Fruit fly (Drosophila melanogaster) whole organism, adult: ENCODE results near the gene CG10877.

Experiments
- CG11617 ChIP-seq: fragments of 200-800 bp; sonication (Bioruptor generic); optimal IDR thresholded peaks from 2 replicates; lab custom pipeline; 2017; ENCODE audit warnings: mild to moderate bottlenecking, missing biosample characterization, missing genetic modification reagents, missing genetic modification characterization
- CG12768 ChIP-seq: fragments of 200-800 bp; sonication (Bioruptor generic); optimal IDR thresholded peaks from 2 replicates; lab custom pipeline; 2017; ENCODE audit warnings: missing biosample characterization, missing genetic modification characterization, mild to moderate bottlenecking, moderate library complexity, missing genetic modification reagents
- CG14711 ChIP-seq: fragments of 200-800 bp; sonication (Bioruptor generic); optimal IDR thresholded peaks from 2 replicates; lab custom pipeline; 2018; ENCODE audit warnings: missing biosample characterization, mild to moderate bottlenecking, missing genetic modification characterization, moderate library complexity
- CG1620 ChIP-seq: fragments of 200-800 bp; sonication (Bioruptor generic); optimal IDR thresholded peaks from 2 replicates; lab custom pipeline; 2016; ENCODE audit warnings: missing biosample characterization, missing genetic modification characterization
- CG33017 ChIP-seq: fragments of 200-800 bp; sonication (Bioruptor generic); optimal IDR thresholded peaks from 2 replicates; lab custom pipeline; 2018; ENCODE audit warnings: missing biosample characterization, mild to moderate bottlenecking, missing genetic modification characterization, moderate library complexity
- CG5204 ChIP-seq: fragments of 200-800 bp; sonication (Bioruptor generic); optimal IDR thresholded peaks from 2 replicates; lab custom pipeline; 2016; ENCODE audit warnings: missing biosample characterization, missing genetic modification characterization
- CG7045 ChIP-seq: fragments of 200-800 bp; sonication (Bioruptor generic); optimal IDR thresholded peaks from 2 replicates; lab custom pipeline; 2017; ENCODE audit warnings: missing biosample characterization, mild to moderate bottlenecking, missing genetic modification characterization
- CG7101 ChIP-seq: fragments of 200-800 bp; sonication (Bioruptor generic); optimal IDR thresholded peaks from 2 replicates; lab custom pipeline; 2018; ENCODE audit warnings: missing biosample characterization, mild to moderate bottlenecking, missing genetic modification characterization, moderate library complexity
- Clk ChIP-seq: fragments of 200-800 bp; sonication (Bioruptor generic); optimal IDR thresholded peaks from 2 replicates; lab custom pipeline; 2017; ENCODE audit warnings: missing biosample characterization, missing genetic modification characterization
- Crg-1 ChIP-seq: fragments of 200-800 bp; sonication (Bioruptor generic); optimal IDR thresholded peaks from 2 replicates; lab custom pipeline; 2016; ENCODE audit warnings: missing biosample characterization, missing genetic modification characterization
- Hr96 ChIP-seq: fragments of 200-800 bp; sonication (Bioruptor generic); optimal IDR thresholded peaks from 2 replicates; lab custom pipeline; 2016; ENCODE audit warnings: missing biosample characterization, missing genetic modification characterization
- Mnt ChIP-seq: fragments of 200-800 bp; sonication (Bioruptor generic); optimal IDR thresholded peaks from 2 replicates; lab custom pipeline; 2016; ENCODE audit warnings: missing biosample characterization, mild to moderate bottlenecking, missing genetic modification characterization
- bab1 ChIP-seq: fragments of 200-800 bp; sonication (Bioruptor generic); optimal IDR thresholded peaks from 3 replicates; lab custom pipeline; 2019; ENCODE audit warnings: missing biosample characterization, mild to moderate bottlenecking, missing genetic modification characterization, moderate library complexity
- cic ChIP-seq: fragments of 200-800 bp; sonication (Bioruptor generic); optimal IDR thresholded peaks from 2 replicates; lab custom pipeline; 2017; ENCODE audit warnings: missing biosample characterization, mild to moderate bottlenecking, missing genetic modification characterization, moderate library complexity
- cnc ChIP-seq, 2 experiments: fragments of >200 bp; optimal IDR thresholded peaks; 2 replicates each; lab custom pipeline; 2017
- kay ChIP-seq: fragments of 200-800 bp; sonication (Bioruptor generic); peaks from one replicate; lab custom pipeline; 2016; ENCODE audit warnings: missing biosample characterization, missing genetic modification characterization, borderline replicate concordance
- ovo ChIP-seq: fragments of 200-800 bp; sonication (Bioruptor generic); optimal IDR thresholded peaks from 2 replicates; lab custom pipeline; 2016; ENCODE audit warnings: missing biosample characterization, missing genetic modification characterization
- pad ChIP-seq: fragments of 200-800 bp; sonication (Bioruptor generic); optimal IDR thresholded peaks from 3 replicates; lab custom pipeline; 2017; ENCODE audit warnings: missing biosample characterization, missing genetic modification characterization, mild to moderate bottlenecking, moderate library complexity, missing genetic modification reagents
- tj ChIP-seq: fragments of 200-800 bp; sonication (Bioruptor generic); optimal IDR thresholded peaks from 3 replicates; lab custom pipeline; 2017; ENCODE audit warnings: missing biosample characterization, mild to moderate bottlenecking, missing genetic modification characterization, moderate library complexity
- toe ChIP-seq: fragments of 200-800 bp; sonication (Bioruptor generic); optimal IDR thresholded peaks from 2 replicates; lab custom pipeline; 2016; ENCODE audit warnings: missing biosample characterization, missing genetic modification characterization

The CG10877 gene

dm6 chr3R:20567507-20568222 is 3.8 kb upstream of the CG10877 start:
- TF ChIP-seq toe, result no peak
- no peak for TF ChIP-seq Hr96
- no peak for TF ChIP-seq Crg-1
- TF ChIP-seq Clk (GFP tag; lab: Kevin White, UChicago), result no peak
- no peak for TF ChIP-seq tj (GFP tag; lab: Kevin White, UChicago)

- TF ChIP-seq tj (GFP tag; lab: Kevin White, UChicago) (peak; percentile 42), cnc (optimal IDR thresholded peaks at IDR 0.05; lab: Kevin White, UChicago) (no peak)
Observed at dm6 chr3R:20565546-20565948, 1.7 kb upstream of the CG10877 start.

dm6 chr3R:20560668-20561226 is 3.1 kb downstream of the CG10877 start, which contains the start of gene CG5191:
Gene CG5191 (plus strand): TSS chr3R:20560865.
- peak; percentile 19 for TF ChIP-seq CG12768 (GFP tag; lab: Kevin White, UChicago)
- peak; percentile 18 for TF ChIP-seq CG11617 (GFP tag; lab: Kevin White, UChicago)
- peak; percentile 59 for TF ChIP-seq ovo (GFP tag; lab: Kevin White, UChicago)
- no peak for TF ChIP-seq CG1620 (GFP tag; lab: Kevin White, UChicago)
- TF ChIP-seq CG33017 (tag; lab: Kevin White, UChicago), result no peak

- TF ChIP-seq Hr96 (peak; percentile 11), CG11617 (GFP tag; lab: Kevin White, UChicago) (peak; percentile 5), CG7101 (tag; lab: Kevin White, UChicago) (no peak), toe (no peak), kay (GFP tag; lab: Kevin White, UChicago) (peak; percentile 83), CG12768 (GFP tag; lab: Kevin White, UChicago) (peak; percentile 27), cnc (optimal IDR thresholded peaks at IDR 0.05; lab: Kevin White, UChicago) (no peak), ovo (GFP tag; lab: Kevin White, UChicago) (no peak), CG33017 (tag; lab: Kevin White, UChicago) (no peak), CG14711 (no peak), Clk (GFP tag; lab: Kevin White, UChicago) (no peak), CG1620 (GFP tag; lab: Kevin White, UChicago) (peak; percentile 15)
Observed at dm6 chr3R:20560019-20560667, 3.7 kb downstream of the CG10877 start, which contains the start of gene CG15922. Gene CG15922 (minus strand): TSS chr3R:20560280.

dm6 chr3R:20558106-20558489 is 5.8 kb downstream of the CG10877 start:
- TF ChIP-seq kay (GFP tag; lab: Kevin White, UChicago) (no peak), toe (no peak), CG7101 (tag; lab: Kevin White, UChicago) (peak; percentile 40), CG1620 (GFP tag; lab: Kevin White, UChicago) (peak; percentile 58), bab1 (GFP tag; lab: Kevin White, UChicago) (peak; percentile 8), cnc (optimal IDR thresholded peaks at IDR 0.05; lab: Kevin White, UChicago) (no peak), Hr96 (no peak), Crg-1 (no peak), CG12768 (GFP tag; lab: Kevin White, UChicago) (peak; percentile 2), CG14711 (no peak), pad (no peak), Clk (GFP tag; lab: Kevin White, UChicago) (no peak)

- TF ChIP-seq CG11617 (GFP tag; lab: Kevin White, UChicago) (peak; percentile 74), Clk (GFP tag; lab: Kevin White, UChicago) (peak; percentile 64), CG5204 (GFP tag; lab: Kevin White, UChicago) (peak; percentile 71), CG7101 (tag; lab: Kevin White, UChicago) (no peak), cic (GFP tag; lab: Kevin White, UChicago) (peak; percentile 66), bab1 (GFP tag; lab: Kevin White, UChicago) (peak; percentile 44), kay (GFP tag; lab: Kevin White, UChicago) (peak; percentile 2), ovo (GFP tag; lab: Kevin White, UChicago) (peak; percentile 64), Crg-1 (peak; percentile 41), tj (GFP tag; lab: Kevin White, UChicago) (peak; percentile 28), CG33017 (tag; lab: Kevin White, UChicago) (peak; percentile 26), Hr96 (peak; percentile 38), CG12768 (GFP tag; lab: Kevin White, UChicago) (peak; percentile 47), CG7045 (GFP tag; lab: Kevin White, UChicago) (peak; percentile 51), toe (peak; percentile 71), cnc (optimal IDR thresholded peaks at IDR 0.05; lab: Kevin White, UChicago) (no peak), Mnt (peak; percentile 70), pad (no peak), CG1620 (GFP tag; lab: Kevin White, UChicago) (peak; percentile 70), CG14711 (no peak)
Observed at dm6 chr3R:20557415-20558105, 6.3 kb downstream of the CG10877 start, which contains the start of the genes DPCoAC and CG5180. Gene DPCoAC (minus strand): TSS chr3R:20557667. Gene CG5180 (plus strand): TSS chr3R:20557930.
